Fruit fly (Drosophila melanogaster) whole organism, embryonic: Measurements from ENCODE around the gene Rpp20.

Experiments
- Antp ChIP-seq: fragments of 200-800 bp; sonication (Bioruptor generic); optimal IDR thresholded peaks from 3 replicates; lab custom pipeline; 2016; ENCODE audit warnings: missing biosample characterization, missing genetic modification characterization
- B-H2 ChIP-seq: fragments of 200-800 bp; sonication (Bioruptor generic); optimal IDR thresholded peaks from 2 replicates; lab custom pipeline; 2018; ENCODE audit warnings: missing biosample characterization, mild to moderate bottlenecking, missing genetic modification characterization
- Bgb ChIP-seq: fragments of 200-800 bp; sonication (Bioruptor generic); IDR thresholded peaks from 2 replicates; pipeline ENCODE4 v1.3.6; 2022; ENCODE audit warnings: missing biosample characterization, missing genetic modification characterization; ENCODE audit not compliant: partially characterized antibody
- CG10274 ChIP-seq: fragments of 200-800 bp; sonication (Bioruptor generic); optimal IDR thresholded peaks from 3 replicates; lab custom pipeline; 2017; ENCODE audit warnings: missing biosample characterization, mild to moderate bottlenecking, missing genetic modification characterization
- CG11085 ChIP-seq: fragments of 200-800 bp; sonication (Bioruptor generic); IDR thresholded peaks from 2 replicates; pipeline ENCODE4 v1.3.6; 2022; ENCODE audit warnings: missing biosample characterization, missing genetic modification characterization
- CG11560 ChIP-seq: fragments of 200-800 bp; sonication (Bioruptor generic); IDR thresholded peaks from 3 replicates; pipeline ENCODE4 v1.3.6; 2022; ENCODE audit warnings: missing biosample characterization, missing genetic modification characterization
- CG12155 ChIP-seq: fragments of 200-800 bp; sonication (Bioruptor generic); optimal IDR thresholded peaks from 3 replicates; lab custom pipeline; 2016; ENCODE audit warnings: missing biosample characterization, missing genetic modification characterization
- CG12391 ChIP-seq: fragments of 200-800 bp; sonication (Bioruptor generic); optimal IDR thresholded peaks from 3 replicates; lab custom pipeline; 2018; ENCODE audit warnings: missing biosample characterization, mild to moderate bottlenecking, missing genetic modification characterization, moderate library complexity
- CG12744 ChIP-seq: fragments of 200-800 bp; sonication (Bioruptor generic); optimal IDR thresholded peaks from 2 replicates; lab custom pipeline; 2016; ENCODE audit warnings: missing biosample characterization, missing genetic modification characterization
- CG14860 ChIP-seq: fragments of 200-800 bp; sonication (Bioruptor generic); IDR thresholded peaks from 3 replicates; pipeline ENCODE4 v1.3.6; 2022; ENCODE audit warnings: missing biosample characterization, missing genetic modification characterization; ENCODE audit not compliant: partially characterized antibody
- CG16779 ChIP-seq: fragments of 200-800 bp; sonication (Bioruptor generic); IDR thresholded peaks from 2 replicates; pipeline ENCODE4 v1.3.6; 2022; ENCODE audit warnings: missing biosample characterization, missing genetic modification characterization
- CG17568 ChIP-seq: fragments of 200-800 bp; sonication (Bioruptor generic); optimal IDR thresholded peaks from 2 replicates; lab custom pipeline; 2018; ENCODE audit warnings: missing biosample characterization, mild to moderate bottlenecking, missing genetic modification characterization, moderate library complexity
- CG18011 ChIP-seq: fragments of 200-800 bp; sonication (Bioruptor generic); optimal IDR thresholded peaks from 2 replicates; lab custom pipeline; 2017; ENCODE audit warnings: missing biosample characterization, missing genetic modification characterization, mild to moderate bottlenecking, moderate library complexity, missing genotype
- CG18476 ChIP-seq: fragments of 200-800 bp; sonication (Bioruptor generic); optimal IDR thresholded peaks from 2 replicates; lab custom pipeline; 2016; ENCODE audit warnings: missing biosample characterization, mild to moderate bottlenecking, missing genetic modification characterization
- CG2712 ChIP-seq: fragments of 200-800 bp; optimal IDR thresholded peaks from 3 replicates; lab custom pipeline; 2019; ENCODE audit warnings: missing biosample characterization, mild to moderate bottlenecking, missing genetic modification characterization, moderate library complexity
- CG30020 ChIP-seq: fragments of 200-800 bp; optimal IDR thresholded peaks from 2 replicates; lab custom pipeline; 2019; ENCODE audit warnings: missing biosample characterization, mild to moderate bottlenecking, missing genetic modification characterization, moderate library complexity
- CG3838 ChIP-seq: fragments of 200-800 bp; sonication (Bioruptor generic); optimal IDR thresholded peaks from 3 replicates; lab custom pipeline; 2016; ENCODE audit warnings: missing biosample characterization, missing genetic modification characterization
- CG5245 ChIP-seq: fragments of 200-800 bp; sonication (Bioruptor generic); optimal IDR thresholded peaks from 3 replicates; lab custom pipeline; 2016; ENCODE audit warnings: missing biosample characterization, missing genetic modification characterization
- CG5953 ChIP-seq: fragments of 200-800 bp; sonication (Bioruptor generic); IDR thresholded peaks from 2 replicates; pipeline ENCODE4 v1.3.6; 2022; ENCODE audit warnings: missing biosample characterization, missing genetic modification characterization
- CG8281 ChIP-seq: fragments of 200-800 bp; sonication (Bioruptor generic); optimal IDR thresholded peaks from 2 replicates; lab custom pipeline; 2018; ENCODE audit warnings: missing biosample characterization, mild to moderate bottlenecking, missing genetic modification characterization, moderate library complexity
- CG8290 ChIP-seq, 3 experiments: fragments of 200-800 bp; sonication (Bioruptor generic); optimal IDR thresholded peaks; 2 replicates each; lab custom pipeline; 2016 to 2019; ENCODE audit warnings: missing biosample characterization in 3 of 3, missing genetic modification characterization in 3 of 3, mild to moderate bottlenecking in 2 of 3, moderate library complexity in 1 of 3
- CG8388 ChIP-seq: fragments of 200-800 bp; sonication (Bioruptor generic); optimal IDR thresholded peaks from 2 replicates; lab custom pipeline; 2019; ENCODE audit warnings: missing biosample characterization, mild to moderate bottlenecking, missing genetic modification characterization, moderate library complexity
- CG8478 ChIP-seq: fragments of >200 bp; optimal IDR thresholded peaks from 2 replicates; lab custom pipeline; 2018
- CG9817 ChIP-seq: fragments of 200-800 bp; sonication (Bioruptor generic); optimal IDR thresholded peaks from 2 replicates; lab custom pipeline; 2018; ENCODE audit warnings: missing biosample characterization, mild to moderate bottlenecking, missing genetic modification characterization, moderate library complexity
- Camta ChIP-seq: fragments of 200-800 bp; sonication (Bioruptor generic); optimal IDR thresholded peaks from 2 replicates; lab custom pipeline; 2016; ENCODE audit warnings: missing biosample characterization, missing genetic modification characterization
- Dfd ChIP-seq, 2 experiments: fragments of >200 bp; optimal IDR thresholded peaks; 2 replicates each; lab custom pipeline; 2017; ENCODE audit warnings: missing biosample characterization in 2 of 2, missing genetic modification characterization in 2 of 2
- Doc2 ChIP-seq: fragments of 200-800 bp; sonication (Bioruptor generic); IDR thresholded peaks from 2 replicates; pipeline ENCODE4 v1.3.6; 2022; ENCODE audit warnings: missing biosample characterization, missing genetic modification characterization
- Hand ChIP-seq: fragments of 200-800 bp; sonication (Bioruptor generic); optimal IDR thresholded peaks from 2 replicates; lab custom pipeline; 2017; ENCODE audit warnings: mild to moderate bottlenecking, missing biosample characterization, missing genetic modification reagents, missing genetic modification characterization
- Hey ChIP-seq: fragments of 200-800 bp; sonication (Bioruptor generic); optimal IDR thresholded peaks from 3 replicates; lab custom pipeline; 2018; ENCODE audit warnings: missing biosample characterization, mild to moderate bottlenecking, missing genetic modification characterization
- Hr39 ChIP-seq: fragments of >200 bp; optimal IDR thresholded peaks from 2 replicates; lab custom pipeline; 2017
- Lim3 ChIP-seq: fragments of 200-800 bp; sonication (Bioruptor generic); IDR thresholded peaks from 2 replicates; pipeline ENCODE4 v1.3.6; 2022; ENCODE audit warnings: missing biosample characterization, missing genetic modification characterization
- Lpt ChIP-seq: fragments of >200 bp; optimal IDR thresholded peaks from 2 replicates; lab custom pipeline; 2018; ENCODE audit warnings: missing biosample characterization, missing genetic modification characterization
- Max ChIP-seq: fragments of 200-800 bp; sonication (Bioruptor generic); optimal IDR thresholded peaks from 2 replicates; lab custom pipeline; 2016; ENCODE audit warnings: missing biosample characterization, mild to moderate bottlenecking, missing genetic modification characterization
- NFAT ChIP-seq: fragments of 200-800 bp; sonication (Bioruptor generic); IDR thresholded peaks from 2 replicates; pipeline ENCODE4 v1.3.6; 2022; ENCODE audit warnings: missing biosample characterization, missing genetic modification characterization
- Rfx ChIP-seq: fragments of 200-800 bp; sonication (Bioruptor generic); IDR thresholded peaks from 2 replicates; pipeline ENCODE4 v1.3.6; 2022; ENCODE audit warnings: missing biosample characterization, missing genetic modification characterization
- Sin3A ChIP-seq: fragments of >200 bp; optimal IDR thresholded peaks from 2 replicates; lab custom pipeline; 2018
- Sox102F ChIP-seq: fragments of 200-800 bp; sonication (Bioruptor generic); optimal IDR thresholded peaks from 2 replicates; lab custom pipeline; 2018; ENCODE audit warnings: missing biosample characterization, mild to moderate bottlenecking, missing genetic modification characterization, moderate library complexity
- Taf1 ChIP-seq: fragments of 200-800 bp; sonication (Bioruptor generic); IDR thresholded peaks from 2 replicates; pipeline ENCODE4 v1.3.6; 2022; ENCODE audit warnings: missing biosample characterization, missing genetic modification characterization
- abd-A ChIP-seq: fragments of 200-800 bp; sonication (Bioruptor generic); optimal IDR thresholded peaks from 3 replicates; lab custom pipeline; 2019; ENCODE audit warnings: missing biosample characterization, mild to moderate bottlenecking, missing genetic modification characterization, moderate library complexity
- amos ChIP-seq: fragments of 200-800 bp; sonication (Bioruptor generic); IDR thresholded peaks from 2 replicates; pipeline ENCODE4 v1.3.6; 2022; ENCODE audit warnings: missing biosample characterization, missing genetic modification characterization; ENCODE audit not compliant: partially characterized antibody
- ash1 ChIP-seq: fragments of 200-800 bp; sonication (Bioruptor generic); optimal IDR thresholded peaks from 2 replicates; lab custom pipeline; 2018; ENCODE audit warnings: missing biosample characterization, mild to moderate bottlenecking, missing genetic modification characterization
- exex ChIP-seq: fragments of 200-800 bp; sonication (Bioruptor generic); optimal IDR thresholded peaks from 4 replicates; lab custom pipeline; 2018; ENCODE audit warnings: missing biosample characterization, mild to moderate bottlenecking, missing genetic modification characterization, moderate library complexity
- eyg ChIP-seq: fragments of 200-800 bp; sonication (Bioruptor generic); optimal IDR thresholded peaks from 3 replicates; lab custom pipeline; 2016; ENCODE audit warnings: missing biosample characterization, missing genetic modification characterization
- gem ChIP-seq: fragments of 200-800 bp; sonication (Bioruptor generic); optimal IDR thresholded peaks from 2 replicates; lab custom pipeline; 2019; ENCODE audit warnings: missing biosample characterization, mild to moderate bottlenecking, missing genetic modification characterization, moderate library complexity
- lmd ChIP-seq: fragments of 200-800 bp; sonication (Bioruptor generic); IDR thresholded peaks from 2 replicates; pipeline ENCODE4 v1.3.6; 2022; ENCODE audit warnings: missing biosample characterization, missing genetic modification characterization
- luna ChIP-seq: fragments of 200-800 bp; sonication (Bioruptor generic); optimal IDR thresholded peaks from 2 replicates; lab custom pipeline; 2016; ENCODE audit warnings: missing biosample characterization, missing genetic modification characterization
- mam ChIP-seq: fragments of 200-800 bp; sonication (Bioruptor generic); optimal IDR thresholded peaks from 3 replicates; lab custom pipeline; 2016; ENCODE audit warnings: missing biosample characterization, missing genetic modification characterization
- run ChIP-seq: fragments of 200-800 bp; sonication (Bioruptor generic); optimal IDR thresholded peaks from 3 replicates; lab custom pipeline; 2018; ENCODE audit warnings: missing biosample characterization, mild to moderate bottlenecking, missing genetic modification characterization
- scrt ChIP-seq: fragments of 200-800 bp; sonication (Bioruptor generic); optimal IDR thresholded peaks from 2 replicates; lab custom pipeline; 2018; ENCODE audit warnings: missing biosample characterization, mild to moderate bottlenecking, missing genetic modification characterization, moderate library complexity
- shn ChIP-seq: fragments of 200-800 bp; sonication (Bioruptor generic); optimal IDR thresholded peaks from 3 replicates; lab custom pipeline; 2016; ENCODE audit warnings: missing biosample characterization, missing genetic modification characterization
- sisA ChIP-seq: fragments of 200-800 bp; sonication (Bioruptor generic); IDR thresholded peaks from 2 replicates; pipeline ENCODE4 v1.3.6; 2022; ENCODE audit warnings: missing biosample characterization, missing genetic modification characterization
- zen2 ChIP-seq: fragments of 200-800 bp; sonication (Bioruptor generic); IDR thresholded peaks from 3 replicates; pipeline ENCODE4 v1.3.6; 2022; ENCODE audit warnings: missing biosample characterization, missing genetic modification characterization; ENCODE audit not compliant: partially characterized antibody
- zf30C ChIP-seq: fragments of 200-800 bp; sonication (Bioruptor generic); optimal IDR thresholded peaks from 3 replicates; lab custom pipeline; 2018; ENCODE audit warnings: missing biosample characterization, mild to moderate bottlenecking, missing genetic modification characterization

The Rpp20 gene

DNA sequence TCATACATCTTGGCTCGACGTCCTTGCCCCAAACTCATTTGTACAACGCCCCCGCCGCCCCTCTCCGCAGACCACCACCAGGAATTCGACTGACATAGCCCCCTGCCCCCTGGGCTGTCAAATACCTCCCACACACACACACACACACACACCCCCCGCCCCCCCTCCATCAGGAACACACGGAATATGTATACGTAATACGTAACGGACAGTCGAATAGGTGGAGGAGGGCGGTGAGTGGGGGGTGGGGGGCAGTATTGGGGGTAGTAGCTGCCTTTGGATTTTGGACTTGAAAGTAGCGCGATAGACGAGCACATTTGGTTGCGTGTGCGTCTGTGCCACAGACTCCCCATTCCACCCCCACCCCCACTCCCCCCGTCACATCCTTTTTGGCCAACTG lies 48.3 kb downstream of the Rpp20 start (continued):
- TF ChIP-seq CG9817 (tag; lab: Kevin White, UChicago) = no peak
- no peak for TF ChIP-seq Doc2
- TF ChIP-seq Lim3 (GFP tag; lab: Robert Waterston, UW) = no peak
- TF ChIP-seq mam (GFP tag; lab: Kevin White, UChicago) = no peak
- TF ChIP-seq CG11085 (GFP tag; lab: Robert Waterston, UW) = no peak
- no peak for TF ChIP-seq CG10274 (GFP tag; lab: Kevin White, UChicago)
- TF ChIP-seq Bgb (GFP tag; lab: Robert Waterston, UW) = 0 out of 2 replicates have a peak, but pooled peaks have one; percentile 9
- no peak for TF ChIP-seq CG2712 (tag; lab: Kevin White, UChicago)
- TF ChIP-seq zf30C = no peak
- TF ChIP-seq Dfd (GFP tag; optimal IDR thresholded peaks at IDR 0.05; lab: Kevin White, UChicago) = no peak
- no peak for TF ChIP-seq CG17568 (GFP tag; lab: Kevin White, UChicago)
- no peak for TF ChIP-seq lmd
- no peak for TF ChIP-seq CG8281
- no peak for TF ChIP-seq sisA (GFP tag; lab: Robert Waterston, UW)
- TF ChIP-seq CG14860 (GFP tag; lab: Robert Waterston, UW) = no peak
- no peak for TF ChIP-seq Lpt (GFP tag; lab: Kevin White, UChicago)
- no peak for TF ChIP-seq CG18476
- TF ChIP-seq scrt (GFP tag; lab: Kevin White, UChicago) = no peak
- TF ChIP-seq CG3838 (GFP tag; lab: Kevin White, UChicago) = no peak
- no peak for TF ChIP-seq CG16779 (GFP tag; lab: Robert Waterston, UW)
- no peak for TF ChIP-seq Taf1 (GFP tag; lab: Robert Waterston, UW)
- TF ChIP-seq Camta (GFP tag; lab: Kevin White, UChicago) = no peak
- no peak for TF ChIP-seq CG5245 (GFP tag; lab: Kevin White, UChicago)
- TF ChIP-seq luna = no peak
- no peak for TF ChIP-seq ash1 (GFP tag; lab: Kevin White, UChicago)
- TF ChIP-seq CG18011 (GFP tag; lab: Kevin White, UChicago) = no peak
- TF ChIP-seq NFAT = no peak
- no peak for TF ChIP-seq Sox102F (GFP tag; lab: Kevin White, UChicago)
- TF ChIP-seq CG11560 (tag; lab: Robert Waterston, UW) = no peak
- TF ChIP-seq CG30020 = no peak
- TF ChIP-seq Sin3A = no peak
- no peak for TF ChIP-seq CG12391 (tag; lab: Kevin White, UChicago)
- TF ChIP-seq abd-A (tag; lab: Kevin White, UChicago) = peak; percentile 95
- TF ChIP-seq Max (GFP tag; lab: Kevin White, UChicago) = no peak
- TF ChIP-seq CG8290 (GFP tag; optimal IDR thresholded peaks at IDR 0.05; lab: Kevin White, UChicago) = no peak
- TF ChIP-seq CG8290 (tag; optimal IDR thresholded peaks at IDR 0.05; lab: Kevin White, UChicago) = peak in 1 of 2 experiments; percentile 16
- peak; percentile 32; the same call in 1 of the 2 replicates for TF ChIP-seq Rfx (GFP tag; lab: Robert Waterston, UW)
- no peak for TF ChIP-seq B-H2
- no peak for TF ChIP-seq shn
- no peak for TF ChIP-seq amos (GFP tag; lab: Robert Waterston, UW)
- TF ChIP-seq Hey (tag; lab: Kevin White, UChicago) = peak; percentile 32
- TF ChIP-seq Hand (GFP tag; lab: Kevin White, UChicago) = no peak
- no peak for TF ChIP-seq CG5953 (GFP tag; lab: Robert Waterston, UW)
- no peak for TF ChIP-seq gem (tag; lab: Kevin White, UChicago)
- TF ChIP-seq CG8388 (GFP tag; lab: Kevin White, UChicago) = no peak
- TF ChIP-seq Antp (GFP tag; lab: Kevin White, UChicago) = no peak
- no peak for TF ChIP-seq exex (tag; lab: Kevin White, UChicago)
- TF ChIP-seq Hr39 (lab: Kevin White, UChicago) = no peak
- TF ChIP-seq eyg (GFP tag; lab: Kevin White, UChicago) = no peak
- TF ChIP-seq CG8478 (lab: Kevin White, UChicago) = no peak
- no peak for TF ChIP-seq zen2 (GFP tag; lab: Robert Waterston, UW)
- TF ChIP-seq CG12744 (GFP tag; lab: Kevin White, UChicago) = no peak
- TF ChIP-seq run (tag; lab: Kevin White, UChicago) = no peak
- TF ChIP-seq CG12155 (GFP tag; lab: Kevin White, UChicago) = no peak
